Worm (Caenorhabditis elegans) whole organism, L4 larva: ENCODE measurements around the gene inx-1.

Source experiments
- F37D6.2 ChIP-seq: sonication (generic microtip); optimal IDR thresholded peaks from 2 replicates; lab custom pipeline; 2016; ENCODE audit warnings: mild to moderate bottlenecking, missing genetic modification characterization, missing compliant biosample characterization
- F44E2.7 ChIP-seq: fragments of 200-800 bp; sonication (Bioruptor generic); IDR thresholded peaks from 2 replicates; pipeline ENCODE4 v2.1.2; 2022; ENCODE audit warnings: missing genetic modification characterization, missing compliant biosample characterization
- F49E8.2 ChIP-seq: sonication (generic microtip); optimal IDR thresholded peaks from 2 replicates; lab custom pipeline; 2016; ENCODE audit warnings: missing compliant biosample characterization, mild to moderate bottlenecking, missing genetic modification characterization, borderline replicate concordance
- T20F7.1 ChIP-seq: fragments of 200-800 bp; sonication (Bioruptor generic); optimal IDR thresholded peaks from 2 replicates; lab custom pipeline; 2018; ENCODE audit warnings: mild to moderate bottlenecking, missing genetic modification characterization, missing compliant biosample characterization
- T26A8.4 ChIP-seq: fragments of 200-800 bp; sonication (Bioruptor generic); IDR thresholded peaks from 2 replicates; pipeline ENCODE4 v1.3.6; 2022; ENCODE audit warnings: missing genetic modification characterization, missing compliant biosample characterization
- Y75B8A.6 ChIP-seq: fragments of 200-800 bp; sonication (Bioruptor generic); IDR thresholded peaks from 2 replicates; pipeline ENCODE4 v1.3.6; 2022; ENCODE audit warnings: missing genetic modification reagents, missing genetic modification characterization, missing compliant biosample characterization
- ZK337.2 ChIP-seq: fragments of 200-800 bp; sonication (Bioruptor generic); IDR thresholded peaks from 2 replicates; pipeline ENCODE4 v1.3.6; 2022; ENCODE audit warnings: missing genetic modification reagents, missing genetic modification characterization, missing compliant biosample characterization
- ZK546.5 ChIP-seq, 2 experiments: sonication (generic microtip); optimal IDR thresholded peaks; 2 replicates each; lab custom pipeline; 2017; ENCODE audit warnings: missing biosample characterization in 2 of 2, missing genetic modification characterization in 2 of 2
- aha-1 ChIP-seq: fragments of 150-350 bp; peaks from one replicate; lab custom pipeline; 2014; ENCODE audit warnings: missing biosample characterization, missing genetic modification characterization
- aly-2 ChIP-seq: sonication (generic microtip); optimal IDR thresholded peaks from 2 replicates; lab custom pipeline; 2018; ENCODE audit warnings: missing biosample characterization, missing genetic modification characterization
- ama-1 ChIP-seq: fragments of 150-350 bp; optimal IDR thresholded peaks from 2 replicates; lab custom pipeline; 2014; ENCODE audit warnings: inconsistent platforms, mixed read lengths
- ceh-28 ChIP-seq: fragments of 150-350 bp; optimal IDR thresholded peaks from 2 replicates; lab custom pipeline; 2014; ENCODE audit warnings: missing biosample characterization, missing genetic modification reagents, missing genetic modification characterization
- ceh-62 ChIP-seq: sonication (generic microtip); optimal IDR thresholded peaks from 2 replicates; lab custom pipeline; 2017; ENCODE audit warnings: missing biosample characterization, missing genetic modification characterization
- ces-1 ChIP-seq: fragments of 150-350 bp; sonication (generic microtip); optimal IDR thresholded peaks from 4 replicates; lab custom pipeline; 2014; ENCODE audit warnings: missing biosample characterization, missing genetic modification reagents, missing genetic modification characterization
- daf-16 ChIP-seq, 3 experiments: sonication (generic microtip); optimal IDR thresholded peaks; 2 replicates each; lab custom pipeline; 2016 to 2017; ENCODE audit warnings: missing genetic modification characterization in 3 of 3, missing genetic modification reagents in 3 of 3, mild to moderate bottlenecking in 2 of 3, missing compliant biosample characterization in 2 of 3, missing biosample characterization in 1 of 3, moderate library complexity in 1 of 3
- daf-19 ChIP-seq: fragments of 200-800 bp; sonication (Bioruptor generic); conservative IDR thresholded peaks from 2 replicates; pipeline ENCODE4 v1.3.6; 2022; ENCODE audit warnings: missing genetic modification characterization, missing compliant biosample characterization
- daf-8 ChIP-seq: fragments of 200-800 bp; sonication (Bioruptor generic); IDR thresholded peaks from 2 replicates; pipeline ENCODE4 v1.3.6; 2022; ENCODE audit warnings: missing genetic modification characterization, missing compliant biosample characterization
- dmd-6 ChIP-seq: fragments of 200-800 bp; sonication (Bioruptor generic); IDR thresholded peaks from 2 replicates; pipeline ENCODE4 v1.3.6; 2022; ENCODE audit warnings: missing genetic modification reagents, missing genetic modification characterization, missing compliant biosample characterization
- duxl-1 ChIP-seq: sonication (generic microtip); optimal IDR thresholded peaks from 2 replicates; lab custom pipeline; 2016; ENCODE audit warnings: mild to moderate bottlenecking, missing genetic modification characterization, moderate library complexity, missing compliant biosample characterization; ENCODE audit not compliant: poor library complexity
- dve-1 ChIP-seq: sonication (generic microtip); optimal IDR thresholded peaks from 2 replicates; lab custom pipeline; 2017; ENCODE audit warnings: antibody characterized with exemption, mild to moderate bottlenecking, missing genetic modification characterization, missing compliant biosample characterization; ENCODE audit not compliant: insufficient read depth
- egl-27 ChIP-seq: sonication (generic microtip); optimal IDR thresholded peaks from 3 replicates; lab custom pipeline; 2017; ENCODE audit warnings: missing biosample characterization, missing genetic modification reagents, missing genetic modification characterization
- fkh-10 ChIP-seq: fragments of 150-350 bp; optimal IDR thresholded peaks from 2 replicates; lab custom pipeline; 2014; ENCODE audit warnings: missing biosample characterization, missing genetic modification reagents, missing genetic modification characterization
- hlh-11 ChIP-seq: fragments of 200-800 bp; sonication (Bioruptor generic); optimal IDR thresholded peaks from 2 replicates; lab custom pipeline; 2018; ENCODE audit warnings: mild to moderate bottlenecking, missing genetic modification characterization, missing compliant biosample characterization
- hlh-30 ChIP-seq: sonication (generic microtip); optimal IDR thresholded peaks from 2 replicates; lab custom pipeline; 2017; ENCODE audit warnings: antibody characterized with exemption, mild to moderate bottlenecking, missing genetic modification characterization, missing compliant biosample characterization; ENCODE audit not compliant: insufficient read depth
- hmg-1.1 ChIP-seq: fragments of 200-800 bp; sonication (Bioruptor generic); IDR thresholded peaks from 2 replicates; pipeline ENCODE4 v1.3.6; 2022; ENCODE audit warnings: missing genetic modification reagents, missing genetic modification characterization, missing compliant biosample characterization
- lin-13 ChIP-seq: fragments of 150-350 bp; optimal IDR thresholded peaks from 2 replicates; lab custom pipeline; 2014; ENCODE audit warnings: missing biosample characterization, missing genetic modification reagents, missing genetic modification characterization
- lir-3 ChIP-seq: sonication (generic microtip); optimal IDR thresholded peaks from 2 replicates; lab custom pipeline; 2016; ENCODE audit warnings: mild to moderate bottlenecking, missing genetic modification characterization, missing compliant biosample characterization
- madf-5 ChIP-seq, 2 experiments: fragments of 200-800 bp; sonication (Bioruptor generic); IDR thresholded peaks; 2 replicates each; pipeline ENCODE4 v1.3.6; 2022; ENCODE audit warnings: missing compliant biosample characterization in 2 of 2, missing genetic modification characterization in 2 of 2
- mep-1 ChIP-seq: fragments of 150-350 bp; sonication (generic microtip); optimal IDR thresholded peaks from 3 replicates; lab custom pipeline; 2014; ENCODE audit warnings: missing biosample characterization, missing genetic modification characterization
- mxl-3 ChIP-seq: fragments of 200-800 bp; sonication (Bioruptor generic); optimal IDR thresholded peaks from 2 replicates; lab custom pipeline; 2018; ENCODE audit warnings: mild to moderate bottlenecking, missing genetic modification characterization, missing compliant biosample characterization
- nhr-102 ChIP-seq: sonication (generic microtip); optimal IDR thresholded peaks from 2 replicates; lab custom pipeline; 2016; ENCODE audit warnings: mild to moderate bottlenecking, missing genetic modification characterization, moderate library complexity, missing compliant biosample characterization
- nhr-25 ChIP-seq: sonication (generic microtip); optimal IDR thresholded peaks from 2 replicates; lab custom pipeline; 2017; ENCODE audit warnings: missing genetic modification characterization, mild to moderate bottlenecking, missing compliant biosample characterization, antibody characterized with exemption, moderate library complexity, borderline replicate concordance; ENCODE audit not compliant: insufficient read depth
- nhr-28 ChIP-seq: fragments of 150-350 bp; optimal IDR thresholded peaks from 2 replicates; lab custom pipeline; 2014; ENCODE audit warnings: missing biosample characterization, missing genetic modification characterization
- nhr-48 ChIP-seq: sonication (generic microtip); optimal IDR thresholded peaks from 2 replicates; lab custom pipeline; 2016; ENCODE audit warnings: mild to moderate bottlenecking, missing genetic modification characterization, missing compliant biosample characterization
- nhr-6 ChIP-seq: fragments of 150-350 bp; optimal IDR thresholded peaks from 2 replicates; lab custom pipeline; 2014; ENCODE audit warnings: missing biosample characterization, missing genetic modification characterization
- nhr-76 ChIP-seq: fragments of 150-350 bp; optimal IDR thresholded peaks from 2 replicates; lab custom pipeline; 2014; ENCODE audit warnings: missing biosample characterization, missing genetic modification characterization
- php-3 ChIP-seq: fragments of 200-800 bp; sonication (Bioruptor generic); IDR thresholded peaks from 2 replicates; pipeline ENCODE4 v1.3.6; 2022; ENCODE audit warnings: missing genetic modification reagents, missing genetic modification characterization, missing compliant biosample characterization
- pqm-1 ChIP-seq: sonication (generic microtip); optimal IDR thresholded peaks from 2 replicates; lab custom pipeline; 2017; ENCODE audit warnings: missing biosample characterization, missing genetic modification characterization
- rbr-2 ChIP-seq: sonication (generic microtip); optimal IDR thresholded peaks from 2 replicates; lab custom pipeline; 2016; ENCODE audit warnings: missing genotype, missing genetic modification characterization, missing compliant biosample characterization
- saeg-2 ChIP-seq: fragments of 200-800 bp; sonication (Bioruptor generic); IDR thresholded peaks from 2 replicates; pipeline ENCODE4 v1.3.6; 2022; ENCODE audit warnings: missing genetic modification reagents, missing genetic modification characterization, missing compliant biosample characterization
- sdz-12 ChIP-seq: fragments of 200-800 bp; sonication (Bioruptor generic); optimal IDR thresholded peaks from 2 replicates; lab custom pipeline; 2018; ENCODE audit warnings: mild to moderate bottlenecking, missing genetic modification characterization, missing compliant biosample characterization
- snpc-1.2 ChIP-seq: fragments of 200-800 bp; sonication (Bioruptor generic); IDR thresholded peaks from 2 replicates; pipeline ENCODE4 v1.3.6; 2022; ENCODE audit warnings: missing genetic modification reagents, missing genetic modification characterization, missing compliant biosample characterization
- spr-1 ChIP-seq: sonication (generic microtip); optimal IDR thresholded peaks from 2 replicates; lab custom pipeline; 2016; ENCODE audit warnings: mild to moderate bottlenecking, missing genetic modification characterization, missing compliant biosample characterization
- tag-97 ChIP-seq: fragments of 200-800 bp; sonication (Bioruptor generic); IDR thresholded peaks from 2 replicates; pipeline ENCODE4 v1.3.6; 2022; ENCODE audit warnings: missing genetic modification characterization, missing compliant biosample characterization
- tra-1 ChIP-seq: fragments of 200-800 bp; sonication (Bioruptor generic); IDR thresholded peaks from 2 replicates; pipeline ENCODE4 v1.3.6; 2022; ENCODE audit warnings: missing genetic modification reagents, missing genetic modification characterization, missing compliant biosample characterization
- unc-39 ChIP-seq: sonication (generic microtip); optimal IDR thresholded peaks from 2 replicates; lab custom pipeline; 2017; ENCODE audit warnings: missing biosample characterization, missing genetic modification characterization
- unc-62 ChIP-seq, 3 experiments: fragments of 150-350 bp in 1 of 3; sonication (generic microtip); optimal IDR thresholded peaks in 2 of 3; peaks in 1 of 3; 1 replicate in 1 of 3; 2 replicates in 2 of 3; lab custom pipeline; 2014 to 2017; ENCODE audit warnings: missing biosample characterization in 3 of 3, missing genetic modification characterization in 3 of 3, missing genetic modification reagents in 3 of 3, missing genotype in 1 of 3
- vab-7 ChIP-seq: fragments of 200-800 bp; sonication (Bioruptor generic); IDR thresholded peaks from 2 replicates; pipeline ENCODE4 v1.3.6; 2022; ENCODE audit warnings: missing genetic modification reagents, missing genetic modification characterization, missing compliant biosample characterization
- zag-1 ChIP-seq: fragments of 150-350 bp; optimal IDR thresholded peaks from 2 replicates; lab custom pipeline; 2014; ENCODE audit warnings: missing biosample characterization, missing genetic modification characterization
- zfp-3 ChIP-seq: fragments of 200-800 bp; sonication (Bioruptor generic); conservative IDR thresholded peaks from 2 replicates; pipeline ENCODE4 v1.3.6; 2022; ENCODE audit warnings: missing genetic modification reagents, missing genetic modification characterization, missing compliant biosample characterization
- zip-2 ChIP-seq: fragments of 150-350 bp; optimal IDR thresholded peaks from 2 replicates; lab custom pipeline; 2014; ENCODE audit warnings: missing biosample characterization, missing genetic modification characterization
- ztf-7 ChIP-seq: fragments of 150-350 bp; optimal IDR thresholded peaks from 2 replicates; lab custom pipeline; 2014; ENCODE audit warnings: missing biosample characterization, missing genetic modification characterization

The inx-1 gene

DNA sequence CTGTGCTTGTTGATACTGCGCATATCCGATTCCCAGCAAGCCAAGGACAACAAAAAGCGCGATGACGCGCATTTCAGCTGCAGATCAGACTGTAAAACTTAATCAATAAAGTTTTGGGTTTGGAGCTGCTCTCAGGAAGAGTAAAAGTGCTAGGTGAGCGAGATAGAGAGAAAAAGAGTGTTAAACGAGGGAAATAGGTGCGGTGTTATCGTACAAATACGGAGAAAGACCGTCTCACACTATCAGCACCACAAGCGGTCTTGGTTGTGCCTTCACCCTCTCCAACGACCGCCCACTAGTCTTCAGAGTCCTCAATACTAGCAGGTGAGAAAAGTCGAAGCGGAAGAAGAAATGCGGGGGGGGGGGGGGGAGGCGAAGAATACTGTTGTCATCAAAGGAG lies 27.6 kb downstream of the inx-1 start, which contains the start of gene F14B8.5:
F14B8.5 (minus strand) TSS at position 127 of the 400 bp plus-strand sequence.
- TF ChIP-seq egl-27 (tag; lab: Kevin White, UChicago) (no peak), Y75B8A.6 (GFP tag; lab: Robert Waterston, UW) (no peak), nhr-6 (tag; lab: Kevin White, UChicago) (no peak), dve-1 (tag; lab: Kevin White, UChicago) (peak; percentile 1), hlh-30 (tag; lab: Kevin White, UChicago) (no peak), dmd-6 (peak; percentile 22; the same call in 1 of the 2 replicates), lin-13 (GFP tag; lab: Kevin White, UChicago) (no peak), daf-16 (GFP tag; optimal IDR thresholded peaks at IDR 0.05; lab: Kevin White, UChicago) (no peak), daf-16 (tag; optimal IDR thresholded peaks at IDR 0.05; lab: Kevin White, UChicago) (peak; percentile 46), ZK337.2 (no peak), vab-7 (GFP tag; lab: Robert Waterston, UW) (no peak), lir-3 (tag; lab: Kevin White, UChicago) (no peak), tra-1 (GFP tag; lab: Robert Waterston, UW) (no peak), unc-39 (no peak), zfp-3 (no peak), mxl-3 (GFP tag; lab: Kevin White, UChicago) (no peak), zag-1 (tag; lab: Kevin White, UChicago) (no peak), ZK546.5 (tag; optimal IDR thresholded peaks at IDR 0.05; lab: Kevin White, UChicago) (no peak), T20F7.1 (GFP tag; lab: Kevin White, UChicago) (no peak), F37D6.2 (no peak), ces-1 (GFP tag; lab: Kevin White, UChicago) (no peak), ceh-62 (tag; lab: Kevin White, UChicago) (no peak), F49E8.2 (tag; lab: Kevin White, UChicago) (no peak), tag-97 (no peak), T26A8.4 (no peak), aha-1 (tag; lab: Kevin White, UChicago) (peak; percentile 87), sdz-12 (GFP tag; lab: Kevin White, UChicago) (no peak), nhr-102 (tag; lab: Kevin White, UChicago) (no peak), spr-1 (tag; lab: Kevin White, UChicago) (no peak), daf-19 (no peak), rbr-2 (tag; lab: Kevin White, UChicago) (no peak), nhr-76 (tag; lab: Kevin White, UChicago) (no peak), F44E2.7 (no peak), mep-1 (tag; lab: Kevin White, UChicago) (no peak), saeg-2 (no peak), ama-1 (lab: Kevin White, UChicago) (no peak), duxl-1 (tag; lab: Kevin White, UChicago) (no peak), aly-2 (tag; lab: Kevin White, UChicago) (no peak), snpc-1.2 (GFP tag; lab: Robert Waterston, UW) (no peak), ztf-7 (tag; lab: Kevin White, UChicago) (no peak), madf-5 (GFP tag; IDR thresholded peaks at IDR 0.05; lab: Robert Waterston, UW) (no peak), nhr-48 (tag; lab: Kevin White, UChicago) (no peak), zip-2 (tag; lab: Kevin White, UChicago) (no peak), daf-8 (GFP tag; lab: Robert Waterston, UW) (no peak), hlh-11 (tag; lab: Kevin White, UChicago) (peak; percentile 45), fkh-10 (GFP tag; lab: Kevin White, UChicago) (no peak), hmg-1.1 (no peak), pqm-1 (tag; lab: Kevin White, UChicago) (peak; percentile 14), ceh-28 (no peak), nhr-25 (tag; lab: Kevin White, UChicago) (no peak), unc-62 (GFP tag; optimal IDR thresholded peaks at IDR 0.05 in 1 of 2; lab: Kevin White, UChicago) (no peak), unc-62 (tag; optimal IDR thresholded peaks at IDR 0.05; lab: Kevin White, UChicago) (no peak), nhr-28 (tag; lab: Kevin White, UChicago) (peak; percentile 11), php-3 (no peak)
